Worm (Caenorhabditis elegans) whole organism, young adult: ENCODE measurements around the gene T23G7.3.

Experiments
- Y95B8A.8 ChIP-seq: fragments of 200-800 bp; sonication (Bioruptor generic); IDR thresholded peaks from 2 replicates; pipeline ENCODE4 v1.3.6; 2022; ENCODE audit warnings: missing genetic modification reagents, missing genetic modification characterization, missing compliant biosample characterization
- him-1 ChIP-seq: sonication (generic microtip); optimal IDR thresholded peaks from 2 replicates; lab custom pipeline; 2016; ENCODE audit warnings: missing genotype, missing genetic modification reagents, missing genetic modification characterization, missing compliant biosample characterization
- lin-40 ChIP-seq: sonication (generic microtip); optimal IDR thresholded peaks from 2 replicates; lab custom pipeline; 2016; ENCODE audit warnings: missing genetic modification characterization, mild to moderate bottlenecking, missing compliant biosample characterization, missing genotype, missing genetic modification reagents
- sea-2 ChIP-seq: fragments of 200-800 bp; sonication (Bioruptor generic); IDR thresholded peaks from 2 replicates; pipeline ENCODE4 v1.3.6; 2022; ENCODE audit warnings: missing genetic modification characterization, missing compliant biosample characterization
- snpc-4 ChIP-seq, 5 experiments: fragments of 150-350 bp in 1 of 5; sonication (generic microtip) in 4 of 5; optimal IDR thresholded peaks; 2 replicates each; lab custom pipeline; 2014 to 2018; ENCODE audit warnings: missing genetic modification characterization in 5 of 5, missing biosample characterization in 3 of 5, antibody characterized with exemption in 2 of 5, mild to moderate bottlenecking in 2 of 5, missing compliant biosample characterization in 2 of 5, missing genotype in 2 of 5, moderate library complexity in 2 of 5, missing genetic modification reagents in 1 of 5

DNA sequence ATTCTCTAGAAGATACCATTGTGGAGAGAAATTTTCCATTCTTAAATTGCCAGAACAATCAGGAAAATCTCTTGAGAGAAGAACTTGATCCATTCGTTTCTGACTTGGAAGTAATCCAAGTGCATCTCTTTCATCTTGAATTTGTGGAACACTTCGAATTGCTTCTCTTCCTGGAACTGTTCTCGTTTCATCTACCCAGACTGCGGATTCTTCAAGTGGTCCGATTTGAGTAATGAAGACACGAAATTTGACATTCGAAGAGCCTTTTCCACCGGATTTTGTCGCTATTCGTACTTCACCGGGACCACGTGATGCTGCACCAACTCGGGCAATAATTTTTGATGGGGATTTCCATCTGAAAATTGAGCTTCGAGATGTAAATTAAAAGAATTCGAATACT is 8.9 kb upstream of the T23G7.3 start:
- no peak for TF ChIP-seq sea-2
- TF ChIP-seq Y95B8A.8: no peak
- no peak for TF ChIP-seq him-1 (tag; lab: Kevin White, UChicago)
- no peak for TF ChIP-seq snpc-4 (GFP tag; optimal IDR thresholded peaks at IDR 0.05; lab: Kevin White, UChicago)
- TF ChIP-seq snpc-4 (tag; optimal IDR thresholded peaks at IDR 0.05; lab: Kevin White, UChicago): no peak
- TF ChIP-seq lin-40 (tag; lab: Kevin White, UChicago): no peak
